Worm (Caenorhabditis elegans) whole organism, L2 larva: ENCODE results near the gene F53B7.7.

Source experiments
- C34F6.9 ChIP-seq: fragments of 150-350 bp; optimal IDR thresholded peaks from 2 replicates; lab custom pipeline; 2014; ENCODE audit warnings: missing biosample characterization, missing genetic modification characterization
- F13H6.1 ChIP-seq: sonication (generic microtip); optimal IDR thresholded peaks from 2 replicates; lab custom pipeline; 2016; ENCODE audit warnings: missing genetic modification characterization, missing compliant biosample characterization
- R02D3.7 ChIP-seq: fragments of 150-350 bp; optimal IDR thresholded peaks from 2 replicates; lab custom pipeline; 2014; ENCODE audit warnings: missing biosample characterization, missing genetic modification characterization
- Y55F3AM.14 ChIP-seq: fragments of 200-800 bp; sonication (Bioruptor generic); optimal IDR thresholded peaks from 2 replicates; lab custom pipeline; 2018; ENCODE audit warnings: mild to moderate bottlenecking, missing genetic modification characterization, missing compliant biosample characterization
- ZK546.5 ChIP-seq: sonication (generic microtip); optimal IDR thresholded peaks from 2 replicates; lab custom pipeline; 2017; ENCODE audit warnings: missing biosample characterization, missing genetic modification characterization
- alr-1 ChIP-seq: fragments of 150-350 bp; optimal IDR thresholded peaks from 2 replicates; lab custom pipeline; 2014; ENCODE audit warnings: missing biosample characterization, missing genetic modification characterization
- aly-2 ChIP-seq: fragments of 150-350 bp; optimal IDR thresholded peaks from 2 replicates; lab custom pipeline; 2014; ENCODE audit warnings: missing biosample characterization, missing genetic modification characterization
- blmp-1 ChIP-seq: sonication (generic microtip); optimal IDR thresholded peaks from 2 replicates; lab custom pipeline; 2017; ENCODE audit warnings: missing genetic modification characterization, mild to moderate bottlenecking, missing compliant biosample characterization, antibody characterized with exemption, moderate library complexity; ENCODE audit not compliant: insufficient read depth
- ceh-16 ChIP-seq: fragments of 150-350 bp; optimal IDR thresholded peaks from 2 replicates; lab custom pipeline; 2014; ENCODE audit warnings: missing biosample characterization, missing genetic modification characterization
- ceh-82 ChIP-seq: fragments of 150-350 bp; optimal IDR thresholded peaks from 2 replicates; lab custom pipeline; 2014; ENCODE audit warnings: missing biosample characterization, missing genetic modification characterization
- crh-2 ChIP-seq: sonication (generic microtip); optimal IDR thresholded peaks from 2 replicates; lab custom pipeline; 2017; ENCODE audit warnings: missing biosample characterization, missing genetic modification characterization
- elt-1 ChIP-seq: fragments of 150-350 bp; optimal IDR thresholded peaks from 2 replicates; lab custom pipeline; 2014; ENCODE audit warnings: missing biosample characterization, missing genetic modification characterization
- elt-3 ChIP-seq: sonication (generic microtip); optimal IDR thresholded peaks from 2 replicates; lab custom pipeline; 2017; ENCODE audit warnings: missing biosample characterization, missing genetic modification characterization
- fos-1 ChIP-seq: fragments of 150-350 bp; optimal IDR thresholded peaks from 2 replicates; lab custom pipeline; 2014; ENCODE audit warnings: missing biosample characterization, missing genetic modification characterization
- gmeb-1 ChIP-seq: fragments of 150-350 bp; optimal IDR thresholded peaks from 2 replicates; lab custom pipeline; 2014; ENCODE audit warnings: missing biosample characterization, missing genetic modification characterization
- lin-11 ChIP-seq: fragments of 150-350 bp; sonication (generic microtip); optimal IDR thresholded peaks from 2 replicates; lab custom pipeline; 2014; ENCODE audit warnings: missing biosample characterization, missing genetic modification characterization, inconsistent platforms, mixed read lengths
- lin-13 ChIP-seq: fragments of 150-350 bp; optimal IDR thresholded peaks from 2 replicates; lab custom pipeline; 2014; ENCODE audit warnings: missing biosample characterization, missing genetic modification reagents, missing genetic modification characterization
- lin-39 ChIP-seq: fragments of 150-350 bp; optimal IDR thresholded peaks from 2 replicates; lab custom pipeline; 2014; ENCODE audit warnings: missing biosample characterization, missing genetic modification reagents, missing genetic modification characterization
- lsy-2 ChIP-seq, 2 experiments: fragments of 150-350 bp in 1 of 2; sonication (generic microtip) in 1 of 2; optimal IDR thresholded peaks; 2 replicates each; lab custom pipeline; 2014 to 2017; ENCODE audit warnings: missing biosample characterization in 2 of 2, missing genetic modification characterization in 2 of 2
- mbf-1 ChIP-seq: sonication (generic microtip); optimal IDR thresholded peaks from 2 replicates; lab custom pipeline; 2017; ENCODE audit warnings: missing biosample characterization, missing genetic modification characterization
- mdl-1 ChIP-seq, 2 experiments: fragments of 150-350 bp in 1 of 2; sonication (generic microtip) in 1 of 2; optimal IDR thresholded peaks; 2 replicates each; lab custom pipeline; 2017; ENCODE audit warnings: missing biosample characterization in 2 of 2, missing genetic modification characterization in 2 of 2
- nhr-10 ChIP-seq: sonication (generic microtip); optimal IDR thresholded peaks from 2 replicates; lab custom pipeline; 2017; ENCODE audit warnings: missing biosample characterization, missing genetic modification characterization
- nhr-11 ChIP-seq: fragments of 150-350 bp; optimal IDR thresholded peaks from 2 replicates; lab custom pipeline; 2014; ENCODE audit warnings: missing biosample characterization, missing genetic modification characterization
- nhr-12 ChIP-seq: fragments of 150-350 bp; optimal IDR thresholded peaks from 2 replicates; lab custom pipeline; 2014; ENCODE audit warnings: missing biosample characterization, missing genetic modification characterization
- nhr-23 ChIP-seq: fragments of 150-350 bp; optimal IDR thresholded peaks from 2 replicates; lab custom pipeline; 2014; ENCODE audit warnings: missing biosample characterization, missing genetic modification reagents, missing genetic modification characterization
- nhr-237 ChIP-seq: fragments of 150-350 bp; optimal IDR thresholded peaks from 2 replicates; lab custom pipeline; 2014; ENCODE audit warnings: missing biosample characterization, missing genetic modification characterization
- nhr-6 ChIP-seq: fragments of 150-350 bp; optimal IDR thresholded peaks from 2 replicates; lab custom pipeline; 2014; ENCODE audit warnings: missing biosample characterization, missing genetic modification characterization
- peb-1 ChIP-seq: fragments of 150-350 bp; optimal IDR thresholded peaks from 2 replicates; lab custom pipeline; 2014; ENCODE audit warnings: missing biosample characterization, missing genetic modification characterization
- sem-4 ChIP-seq: fragments of 150-350 bp; optimal IDR thresholded peaks from 2 replicates; lab custom pipeline; 2014; ENCODE audit warnings: missing biosample characterization, missing genetic modification reagents, missing genetic modification characterization
- skn-1 ChIP-seq: sonication (generic microtip); optimal IDR thresholded peaks from 2 replicates; lab custom pipeline; 2017; ENCODE audit warnings: missing biosample characterization, missing genetic modification characterization
- sma-3 ChIP-seq: sonication (generic microtip); optimal IDR thresholded peaks from 2 replicates; lab custom pipeline; 2016; ENCODE audit warnings: missing genetic modification reagents, missing genetic modification characterization, missing compliant biosample characterization
- sma-9 ChIP-seq, 2 experiments: fragments of 150-350 bp in 1 of 2; sonication (generic microtip) in 1 of 2; optimal IDR thresholded peaks; 2 replicates each; lab custom pipeline; 2014 to 2016; ENCODE audit warnings: missing genetic modification characterization in 2 of 2, mild to moderate bottlenecking in 1 of 2, missing biosample characterization in 1 of 2, missing compliant biosample characterization in 1 of 2, missing genetic modification reagents in 1 of 2, moderate library complexity in 1 of 2
- snpc-4 ChIP-seq: fragments of 150-350 bp; optimal IDR thresholded peaks from 2 replicates; lab custom pipeline; 2014; ENCODE audit warnings: missing biosample characterization, missing genetic modification characterization
- unc-39 ChIP-seq: fragments of 150-350 bp; optimal IDR thresholded peaks from 2 replicates; lab custom pipeline; 2014; ENCODE audit warnings: missing biosample characterization, missing genetic modification characterization
- ztf-1 ChIP-seq: fragments of 200-800 bp; sonication (Bioruptor generic); conservative IDR thresholded peaks from 2 replicates; pipeline ENCODE4 v1.3.6; 2022; ENCODE audit warnings: missing genetic modification characterization, missing compliant biosample characterization

Gene F53B7.7

DNA sequence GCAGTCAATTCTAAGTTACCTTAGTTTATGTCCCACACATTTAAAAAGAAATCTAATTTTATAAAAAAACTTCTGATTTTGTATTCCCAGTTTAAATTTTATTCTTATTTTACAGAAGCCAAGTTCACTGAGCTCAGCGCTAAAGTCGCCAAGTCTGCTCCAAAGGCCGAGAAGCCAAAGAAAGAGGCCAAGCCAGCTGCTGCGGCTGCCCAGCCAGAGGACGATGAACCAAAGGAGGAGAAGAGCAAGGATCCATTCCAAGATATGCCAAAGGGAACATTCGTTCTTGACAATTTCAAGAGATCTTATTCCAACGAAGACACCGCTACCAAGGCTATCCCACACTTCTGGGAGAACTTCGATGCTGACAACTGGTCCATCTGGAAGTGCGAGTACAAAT is 32.0 kb upstream of the F53B7.7 start:
- no peak for TF ChIP-seq lsy-2 (tag; optimal IDR thresholded peaks at IDR 0.05; lab: Kevin White, UChicago)
- no peak for TF ChIP-seq crh-2 (tag; lab: Kevin White, UChicago)
- TF ChIP-seq ceh-82 (tag; lab: Kevin White, UChicago) = no peak
- no peak for TF ChIP-seq sma-3 (GFP tag; lab: Kevin White, UChicago)
- no peak for TF ChIP-seq ztf-1 (GFP tag; lab: Robert Waterston, UW)
- TF ChIP-seq snpc-4 (tag; lab: Kevin White, UChicago) = no peak
- TF ChIP-seq peb-1 (tag; lab: Kevin White, UChicago) = no peak
- no peak for TF ChIP-seq skn-1 (tag; lab: Kevin White, UChicago)
- TF ChIP-seq nhr-12 (tag; lab: Kevin White, UChicago) = no peak
- TF ChIP-seq lin-11 (tag; lab: Kevin White, UChicago) = no peak
- no peak for TF ChIP-seq ceh-16
- no peak for TF ChIP-seq elt-1 (tag; lab: Kevin White, UChicago)
- no peak for TF ChIP-seq lin-39
- TF ChIP-seq mbf-1 = no peak
- TF ChIP-seq ZK546.5 (tag; lab: Kevin White, UChicago) = no peak
- no peak for TF ChIP-seq nhr-237 (tag; lab: Kevin White, UChicago)
- no peak for TF ChIP-seq sem-4 (tag; lab: Kevin White, UChicago)
- no peak for TF ChIP-seq C34F6.9
- TF ChIP-seq, all 48 proteins: peak for 0

- no peak for TF ChIP-seq mbf-1
- no peak for TF ChIP-seq sma-9 (GFP tag; optimal IDR thresholded peaks at IDR 0.05; lab: Kevin White, UChicago)
- no peak for TF ChIP-seq sma-9 (tag; optimal IDR thresholded peaks at IDR 0.05; lab: Kevin White, UChicago)
- TF ChIP-seq ceh-82 (tag; lab: Kevin White, UChicago) = no peak
- TF ChIP-seq F13H6.1 = no peak
- TF ChIP-seq lin-39 = no peak
- TF ChIP-seq nhr-11 (tag; lab: Kevin White, UChicago) = no peak
- TF ChIP-seq blmp-1 (tag; lab: Kevin White, UChicago) = no peak
- no peak for TF ChIP-seq nhr-23 (tag; lab: Kevin White, UChicago)
- no peak for TF ChIP-seq fos-1 (tag; lab: Kevin White, UChicago)
- TF ChIP-seq unc-39 = no peak
- TF ChIP-seq aly-2 = no peak
- no peak for TF ChIP-seq elt-3 (tag; lab: Kevin White, UChicago)
- TF ChIP-seq C34F6.9 = no peak
Observed at ce11 chrV:10967594-10968273, 31.2 kb upstream of the F53B7.7 start.

DNA sequence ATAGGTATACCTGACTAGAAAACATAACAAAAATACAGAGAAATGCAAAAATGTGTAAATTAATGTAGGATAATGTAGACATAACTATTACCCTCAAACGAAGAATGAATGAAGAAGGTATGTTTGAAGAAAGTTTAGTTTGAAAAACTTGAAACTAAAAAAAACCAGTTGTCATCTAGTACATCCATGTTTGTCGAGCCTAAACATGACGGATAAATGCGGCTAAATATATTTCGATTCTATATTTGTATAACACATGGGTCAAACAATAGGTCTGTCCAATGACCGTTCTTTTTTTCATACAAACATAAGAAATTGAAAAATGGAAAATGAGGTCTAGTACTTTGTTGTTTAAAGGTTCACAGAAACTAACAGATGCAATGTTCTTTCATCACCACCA is 28.8 kb upstream of the F53B7.7 start, which contains the start of gene F17C11.22:
Gene F17C11.22, minus strand, starts transcription at position 101 of the 400 bp plus-strand sequence.
- TF ChIP-seq elt-3 (tag; lab: Kevin White, UChicago) = no peak
- no peak for TF ChIP-seq Y55F3AM.14 (GFP tag; lab: Kevin White, UChicago)
- TF ChIP-seq lin-13 = no peak
- TF ChIP-seq skn-1 (tag; lab: Kevin White, UChicago) = no peak
- no peak for TF ChIP-seq gmeb-1 (tag; lab: Kevin White, UChicago)
- no peak for TF ChIP-seq lin-11 (tag; lab: Kevin White, UChicago)

DNA sequence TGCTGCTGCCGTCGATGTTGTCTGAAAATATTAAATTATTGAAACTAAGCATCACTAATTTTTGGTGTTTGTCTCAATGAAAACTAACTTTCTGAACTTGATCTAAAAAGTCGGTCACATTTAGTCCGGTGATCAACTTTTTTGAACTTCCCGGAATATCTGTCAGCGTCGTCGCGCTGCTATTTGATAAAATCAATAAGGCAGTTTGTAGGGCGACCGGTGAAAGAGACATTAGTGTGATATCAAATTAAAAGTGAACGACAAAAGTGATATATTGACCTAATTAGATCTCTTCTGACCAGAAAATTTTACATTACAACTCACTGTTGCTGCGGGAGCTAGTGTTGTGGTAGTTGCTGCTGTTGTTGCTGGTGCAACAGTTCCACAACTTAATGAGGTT is 28.0 kb upstream of the F53B7.7 start:
- TF ChIP-seq sma-9 (GFP tag; optimal IDR thresholded peaks at IDR 0.05; lab: Kevin White, UChicago) = no peak
- no peak for TF ChIP-seq sma-9 (tag; optimal IDR thresholded peaks at IDR 0.05; lab: Kevin White, UChicago)
- no peak for TF ChIP-seq nhr-12 (tag; lab: Kevin White, UChicago)
- no peak for TF ChIP-seq gmeb-1 (tag; lab: Kevin White, UChicago)
- TF ChIP-seq Y55F3AM.14 (GFP tag; lab: Kevin White, UChicago) = no peak
- no peak for TF ChIP-seq alr-1
- no peak for TF ChIP-seq nhr-11 (tag; lab: Kevin White, UChicago)
- TF ChIP-seq nhr-10 (tag; lab: Kevin White, UChicago) = no peak
- no peak for TF ChIP-seq blmp-1 (tag; lab: Kevin White, UChicago)
- TF ChIP-seq C34F6.9 = no peak
- TF ChIP-seq aly-2 = no peak
- no peak for TF ChIP-seq mdl-1 (tag; optimal IDR thresholded peaks at IDR 0.05; lab: Kevin White, UChicago)
- TF ChIP-seq ztf-1 (GFP tag; lab: Robert Waterston, UW) = no peak
- TF ChIP-seq sem-4 (tag; lab: Kevin White, UChicago) = no peak
- no peak for TF ChIP-seq unc-39
- TF ChIP-seq R02D3.7 (tag; lab: Kevin White, UChicago) = no peak
- TF ChIP-seq nhr-6 = no peak
- no peak for TF ChIP-seq elt-3 (tag; lab: Kevin White, UChicago)
- TF ChIP-seq, all 48 proteins: peak for 0
